Worm (Caenorhabditis elegans): Measurements from ENCODE around the gene B0281.4.
A peak's percentile ranks its signal among the peaks of the same experiment; 100 is the strongest.

Gene B0281.4

DNA sequence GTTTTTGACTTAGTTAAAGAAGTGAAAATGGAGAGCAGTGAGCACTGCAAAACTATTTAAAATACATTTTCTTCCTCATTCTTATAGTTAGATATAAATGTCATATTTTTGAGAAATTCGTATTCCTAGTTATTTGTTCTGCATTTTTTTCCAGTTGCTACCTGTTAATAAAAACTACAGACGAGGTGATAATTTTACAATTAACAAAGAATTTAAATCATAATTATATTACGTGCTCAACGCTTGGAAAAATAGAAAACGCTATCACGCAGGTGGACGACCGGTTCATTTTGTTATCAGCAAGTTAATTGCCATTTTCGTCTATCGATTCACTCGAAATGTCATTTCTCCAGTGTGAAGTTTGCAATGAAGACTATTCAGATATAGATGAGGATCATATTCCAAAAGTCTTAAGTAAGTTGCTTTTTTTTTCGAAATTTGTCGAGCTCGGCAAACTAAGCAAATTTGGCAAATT lies 19.3 kb upstream of the B0281.4 start, which contains the start of the genes ZK1240.5 and ZK1240.9:
TSS of gene ZK1240.5 (minus strand) at position 51 of the 475 bp plus-strand sequence.
TSS of gene ZK1240.9 (plus strand) at position 307 of the 475 bp plus-strand sequence.
- no peak for TF ChIP-seq nhr-77 (tag; optimal IDR thresholded peaks at IDR 0.05)
- peak; percentile 74 for TF ChIP-seq elt-2 (tag; optimal IDR thresholded peaks at IDR 0.05)

DNA sequence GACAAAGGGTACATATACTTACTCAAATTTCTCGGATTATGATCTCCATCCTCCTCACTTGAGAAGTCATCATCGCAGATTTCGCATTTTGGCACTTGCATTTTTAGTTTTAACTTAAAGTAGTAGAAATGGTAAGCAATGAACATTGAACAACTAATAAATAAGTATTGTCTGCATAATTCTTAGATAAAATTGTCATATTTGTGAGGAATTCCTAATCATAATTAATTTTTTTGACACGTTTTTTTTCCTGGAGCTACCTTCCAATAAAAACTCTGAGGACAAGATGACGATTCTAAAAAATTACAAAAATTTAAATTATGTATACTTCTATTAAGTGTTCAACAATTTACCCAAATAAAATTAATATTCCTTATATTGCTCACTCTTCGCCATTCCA lies 14.1 kb upstream of the B0281.4 start, which contains the start of the genes trim-21 and B0281.1:
TSS of gene trim-21 (minus strand) at position 101 of the 400 bp plus-strand sequence.
TSS of gene B0281.1 (plus strand) at position 321 of the 400 bp plus-strand sequence.
- TF ChIP-seq ZK546.5 (tag; optimal IDR thresholded peaks at IDR 0.05) (no peak), snpc-4 (tag; optimal IDR thresholded peaks at IDR 0.05) (no peak), nhr-11 (tag; optimal IDR thresholded peaks at IDR 0.05) (no peak), ztf-4 (tag; optimal IDR thresholded peaks at IDR 0.05) (no peak), pqm-1 (tag; optimal IDR thresholded peaks at IDR 0.05) (no peak), nhr-67 (tag; optimal IDR thresholded peaks at IDR 0.05) (no peak), ceh-9 (tag; optimal IDR thresholded peaks at IDR 0.05) (no peak), nhr-12 (tag; optimal IDR thresholded peaks at IDR 0.05) (no peak), nhr-23 (tag; optimal IDR thresholded peaks at IDR 0.05) (no peak), lsy-12 (tag; optimal IDR thresholded peaks at IDR 0.05) (no peak), pha-4 (tag; optimal IDR thresholded peaks at IDR 0.05) (no peak), unc-62 (GFP tag; optimal IDR thresholded peaks at IDR 0.05) (no peak), nhr-28 (tag; optimal IDR thresholded peaks at IDR 0.05) (no peak), unc-39 (tag; optimal IDR thresholded peaks at IDR 0.05) (no peak)

DNA sequence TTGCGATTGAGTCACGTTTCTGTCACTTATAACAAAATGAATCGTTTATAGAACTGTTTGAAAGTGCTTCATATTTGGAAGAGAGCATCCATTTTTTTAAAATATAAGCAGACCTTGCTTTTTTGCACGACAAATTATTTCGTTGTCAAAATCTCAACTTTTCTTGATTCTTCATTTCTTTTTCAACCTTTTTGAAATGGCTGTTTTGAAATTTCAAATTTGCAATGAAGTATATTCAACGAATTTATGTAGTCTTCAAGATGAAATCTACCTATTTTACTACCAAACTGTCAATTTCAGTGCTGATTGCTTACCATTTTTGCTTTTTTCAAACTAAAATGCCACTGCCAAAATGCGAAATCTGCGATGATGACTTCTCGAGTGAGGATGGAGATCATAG lies 8.1 kb upstream of the B0281.4 start, which contains the start of gene B0281.3:
TSS of gene B0281.3 (plus strand) at position 301 of the 400 bp plus-strand sequence.
- TF ChIP-seq sea-2 (GFP tag; optimal IDR thresholded peaks at IDR 0.05) = no peak
- no peak for TF ChIP-seq nhr-11 (tag; optimal IDR thresholded peaks at IDR 0.05)
- TF ChIP-seq pqm-1 (tag; optimal IDR thresholded peaks at IDR 0.05) = no peak
- TF ChIP-seq hmg-11 (tag; optimal IDR thresholded peaks at IDR 0.05) = no peak
- TF ChIP-seq nhr-67 (tag; optimal IDR thresholded peaks at IDR 0.05) = no peak
- TF ChIP-seq ama-1 (optimal IDR thresholded peaks at IDR 0.05) = no peak
- no peak for TF ChIP-seq fkh-10 (GFP tag; optimal IDR thresholded peaks at IDR 0.05)
- TF ChIP-seq nhr-43 (tag; optimal IDR thresholded peaks at IDR 0.05; ENCODE audit: poor library complexity, severe bottlenecking) = no peak

DNA sequence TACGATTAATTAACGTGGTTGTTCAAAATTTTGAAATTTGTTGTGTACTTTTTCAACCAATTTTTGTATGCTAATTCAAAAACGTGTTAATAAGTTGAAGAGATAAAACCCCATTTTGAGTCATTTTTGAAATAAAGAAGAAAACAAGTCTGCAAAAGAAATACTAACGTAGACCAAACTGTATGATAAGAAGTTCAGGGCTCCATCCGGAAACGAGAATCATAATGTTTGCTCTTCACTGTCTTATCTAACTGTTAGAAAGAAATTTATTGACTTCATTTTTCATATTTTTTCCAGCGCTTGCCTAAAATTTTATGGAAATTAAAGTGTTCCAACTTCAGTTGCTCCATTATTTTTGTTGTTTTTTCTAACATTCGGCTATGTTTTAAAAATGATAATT lies 6.9 kb upstream of the B0281.4 start:
- TF ChIP-seq pqm-1 (tag; optimal IDR thresholded peaks at IDR 0.05) (peak; percentile 59), elt-2 (tag; optimal IDR thresholded peaks at IDR 0.05) (peak; percentile 56), zag-1 (tag; optimal IDR thresholded peaks at IDR 0.05) (no peak)

DNA sequence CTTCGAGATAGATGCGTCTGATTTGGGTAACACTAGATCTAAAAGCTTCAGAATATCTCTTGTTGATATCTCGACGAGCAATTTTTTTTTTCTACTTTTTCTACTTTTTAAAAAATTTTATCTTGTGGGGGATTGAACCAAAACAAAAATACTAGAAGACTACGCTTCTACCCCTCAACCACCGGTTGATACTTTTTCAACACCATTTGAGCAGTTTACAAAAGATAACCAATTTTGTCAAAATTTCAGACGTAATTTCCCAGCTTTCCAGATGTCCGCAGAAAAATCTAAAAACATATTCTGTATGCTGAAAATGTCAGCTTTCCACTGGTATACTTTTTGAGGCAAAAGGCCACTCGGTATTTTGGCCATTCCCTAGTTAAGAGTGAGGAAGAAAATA lies 5.9 kb upstream of the B0281.4 start:
- TF ChIP-seq egl-5 (tag; optimal IDR thresholded peaks at IDR 0.05) = no peak

DNA sequence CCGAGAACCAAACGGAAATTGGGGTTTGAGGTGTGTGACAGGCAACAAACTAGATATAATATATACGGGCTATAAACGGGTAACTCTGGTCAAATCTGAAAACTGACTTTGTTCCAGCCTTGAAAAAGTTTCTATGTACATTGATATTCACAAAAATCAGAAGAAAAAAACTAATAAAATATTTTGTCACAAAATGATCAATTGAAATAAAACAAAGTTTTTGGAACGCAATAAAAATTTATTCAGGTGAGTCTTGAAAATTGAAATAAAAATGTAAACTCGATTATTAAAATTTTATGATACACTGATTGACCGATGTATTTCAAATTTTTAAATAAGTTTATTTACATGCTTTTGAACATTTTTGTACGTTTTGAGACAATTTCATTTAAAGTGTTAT lies 3.7 kb upstream of the B0281.4 start, which contains the start of gene B0281.6:
TSS of gene B0281.6 (minus strand) at position 101 of the 400 bp plus-strand sequence.
- no peak for TF ChIP-seq nhr-237 (tag; optimal IDR thresholded peaks at IDR 0.05)
- no peak for TF ChIP-seq nhr-23 (tag; optimal IDR thresholded peaks at IDR 0.05)
- TF ChIP-seq daf-12 (tag; optimal IDR thresholded peaks at IDR 0.05) = no peak

DNA sequence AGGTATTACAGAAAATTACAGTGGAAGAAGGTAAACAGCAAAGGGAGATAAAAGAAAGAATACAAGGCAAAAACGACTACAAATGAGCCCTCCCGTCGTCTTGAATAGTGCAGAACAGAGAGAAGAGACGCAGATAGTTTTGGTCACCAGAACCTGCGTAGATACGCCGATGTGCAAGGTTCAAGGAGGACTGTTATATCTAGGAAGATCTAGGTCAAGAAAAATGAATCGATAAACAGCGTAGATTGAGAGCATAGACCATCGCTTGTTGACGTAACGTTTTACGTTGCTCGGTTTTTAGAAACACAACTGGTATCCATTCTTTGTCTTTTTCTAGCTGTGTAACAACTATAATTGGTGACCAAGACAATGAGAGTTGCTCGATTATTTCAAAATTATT lies 2.2 kb upstream of the B0281.4 start, which contains the start of gene B0281.5:
TSS of gene B0281.5 (minus strand) at position 101 of the 400 bp plus-strand sequence.
- no peak for TF ChIP-seq ztf-11 (tag; optimal IDR thresholded peaks at IDR 0.05)
- TF ChIP-seq lin-15B (tag; optimal IDR thresholded peaks at IDR 0.05) = no peak
- no peak for TF ChIP-seq ztf-4 (tag; optimal IDR thresholded peaks at IDR 0.05)

DNA sequence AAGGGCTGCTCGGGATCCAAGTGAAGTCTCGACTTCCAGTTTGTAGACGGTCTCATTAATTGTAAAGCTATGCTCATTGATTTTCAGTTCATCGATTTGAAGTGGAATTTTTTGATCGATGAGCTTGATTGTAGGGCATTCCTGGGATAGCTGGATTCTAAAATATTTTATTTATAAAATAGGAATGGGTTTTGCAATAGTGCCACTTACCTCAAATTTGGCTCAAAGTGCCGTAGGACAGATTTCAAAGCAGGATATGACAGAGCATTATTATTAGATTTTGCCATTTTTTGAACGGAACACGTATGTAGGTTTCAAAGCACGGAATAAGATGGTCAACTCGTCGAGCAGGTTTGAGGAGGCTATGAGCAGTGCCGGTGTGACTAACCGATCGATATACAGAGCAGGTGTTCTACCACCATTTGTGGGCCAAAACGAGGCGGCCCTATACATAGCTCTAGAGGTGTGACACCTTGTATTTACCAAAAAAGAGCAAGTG lies 2.8 kb downstream of the B0281.4 start, which contains the start of gene fbxc-25:
TSS of gene fbxc-25 (minus strand) at position 449 of the 499 bp plus-strand sequence.
- TF ChIP-seq sea-2 (GFP tag; optimal IDR thresholded peaks at IDR 0.05) (no peak), ceh-28 (tag; optimal IDR thresholded peaks at IDR 0.05) (no peak), nhr-12 (tag; optimal IDR thresholded peaks at IDR 0.05) (no peak), mml-1 (tag; optimal IDR thresholded peaks at IDR 0.05) (no peak), egl-27 (tag; optimal IDR thresholded peaks at IDR 0.05) (no peak), nhr-76 (tag; optimal IDR thresholded peaks at IDR 0.05) (no peak), nhr-23 (tag; optimal IDR thresholded peaks at IDR 0.05) (no peak), nhr-11 (tag; optimal IDR thresholded peaks at IDR 0.05) (no peak)
